Worm (Caenorhabditis elegans) whole organism, late embryonic: ENCODE data around the gene oac-42.

Experiments used
- F13H6.1 ChIP-seq: sonication (generic microtip); optimal IDR thresholded peaks from 2 replicates; lab custom pipeline; 2016; ENCODE audit warnings: missing genetic modification characterization, missing compliant biosample characterization
- ama-1 ChIP-seq: fragments of 150-350 bp; optimal IDR thresholded peaks from 2 replicates; lab custom pipeline; 2014
- ceh-19 ChIP-seq: fragments of 200-800 bp; sonication (Bioruptor generic); optimal IDR thresholded peaks from 2 replicates; lab custom pipeline; 2018; ENCODE audit warnings: mild to moderate bottlenecking, missing genetic modification characterization, missing compliant biosample characterization
- ceh-24 ChIP-seq: sonication (generic microtip); optimal IDR thresholded peaks from 2 replicates; lab custom pipeline; 2016; ENCODE audit warnings: mild to moderate bottlenecking, missing genetic modification characterization, missing compliant biosample characterization
- ceh-30 ChIP-seq: fragments of 150-350 bp; optimal IDR thresholded peaks from 2 replicates; lab custom pipeline; 2014; ENCODE audit warnings: missing biosample characterization, missing genetic modification characterization
- ceh-9 ChIP-seq: sonication (generic microtip); optimal IDR thresholded peaks from 2 replicates; lab custom pipeline; 2016; ENCODE audit warnings: mild to moderate bottlenecking, missing genetic modification characterization, inconsistent platforms, missing compliant biosample characterization
- fkh-10 ChIP-seq: fragments of 150-350 bp; optimal IDR thresholded peaks from 2 replicates; lab custom pipeline; 2014; ENCODE audit warnings: missing biosample characterization, missing genetic modification reagents, missing genetic modification characterization
- fkh-6 ChIP-seq: sonication (generic microtip); optimal IDR thresholded peaks from 2 replicates; lab custom pipeline; 2016; ENCODE audit warnings: missing genetic modification characterization, missing compliant biosample characterization
- hlh-6 ChIP-seq: sonication (generic microtip); optimal IDR thresholded peaks from 2 replicates; lab custom pipeline; 2016; ENCODE audit warnings: missing genotype, missing genetic modification characterization, missing compliant biosample characterization
- lin-11 ChIP-seq: fragments of 200-800 bp; sonication (Bioruptor generic); optimal IDR thresholded peaks from 2 replicates; lab custom pipeline; 2018; ENCODE audit warnings: mild to moderate bottlenecking, missing genetic modification characterization, missing compliant biosample characterization
- nhr-11 ChIP-seq: fragments of 150-350 bp; optimal IDR thresholded peaks from 2 replicates; lab custom pipeline; 2014; ENCODE audit warnings: missing biosample characterization, missing genetic modification characterization
- sox-4 ChIP-seq: sonication (generic microtip); optimal IDR thresholded peaks from 2 replicates; lab custom pipeline; 2017; ENCODE audit warnings: mild to moderate bottlenecking, missing genetic modification characterization, inconsistent platforms, missing compliant biosample characterization
- unc-86 ChIP-seq: sonication (generic microtip); optimal IDR thresholded peaks from 2 replicates; lab custom pipeline; 2016; ENCODE audit warnings: missing genetic modification characterization, missing compliant biosample characterization

DNA sequence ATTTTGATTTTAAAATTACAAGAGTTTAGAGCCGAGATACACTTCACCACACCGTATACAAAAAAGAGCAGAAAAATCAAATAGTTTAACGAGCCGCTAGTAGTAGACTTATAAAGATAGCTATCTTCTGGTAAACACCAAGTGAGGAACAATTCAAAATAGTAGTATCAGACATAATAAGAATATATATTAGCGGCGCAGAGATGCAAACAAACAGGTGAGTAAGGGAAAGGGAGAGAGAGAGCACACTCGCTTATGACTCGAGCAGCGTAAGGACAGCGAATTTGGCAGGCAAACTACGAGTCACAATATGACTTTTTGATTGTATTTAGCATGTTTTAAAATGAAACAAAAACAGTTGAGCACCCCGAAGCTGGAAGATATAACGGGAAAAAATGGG is 6.7 kb upstream of the oac-42 start:
- no peak for TF ChIP-seq lin-11 (tag; lab: Kevin White, UChicago)
- no peak for TF ChIP-seq fkh-10
- TF ChIP-seq nhr-11 (tag; lab: Kevin White, UChicago), result no peak
- no peak for TF ChIP-seq sox-4 (tag; lab: Kevin White, UChicago)
- TF ChIP-seq ceh-19 (GFP tag; lab: Kevin White, UChicago), result no peak
- TF ChIP-seq hlh-6 (tag; lab: Kevin White, UChicago), result no peak
- TF ChIP-seq fkh-6 (tag; lab: Kevin White, UChicago), result no peak
- TF ChIP-seq ama-1 (lab: Kevin White, UChicago), result no peak
- TF ChIP-seq ceh-9 (tag; lab: Kevin White, UChicago), result no peak
- TF ChIP-seq ceh-30 (tag; lab: Kevin White, UChicago), result no peak
- no peak for TF ChIP-seq F13H6.1 (tag; lab: Kevin White, UChicago)
- no peak for TF ChIP-seq ceh-24
- TF ChIP-seq unc-86 (tag; lab: Kevin White, UChicago), result no peak
